Worm (Caenorhabditis elegans) whole organism, L3 larva: ENCODE data around the gene clec-76.
A peak's percentile ranks its signal among the peaks of the same experiment; 100 is the strongest.
"Not testable (repeated sequence)": the region's sequence is repeated elsewhere in the genome, so short reads cannot be mapped to it uniquely, and the experiment has no call there.

Experiments used
- R02D3.7 ChIP-seq: fragments of 150-350 bp; optimal IDR thresholded peaks from 2 replicates; lab custom pipeline; 2014; ENCODE audit warnings: missing biosample characterization, missing genetic modification characterization
- ZK546.5 ChIP-seq: sonication (generic microtip); optimal IDR thresholded peaks from 2 replicates; lab custom pipeline; 2017; ENCODE audit warnings: missing biosample characterization, missing genetic modification characterization
- ceh-16 ChIP-seq: sonication (generic microtip); optimal IDR thresholded peaks from 2 replicates; lab custom pipeline; 2017; ENCODE audit warnings: missing biosample characterization, missing genetic modification characterization
- ceh-28 ChIP-seq: fragments of 150-350 bp; optimal IDR thresholded peaks from 2 replicates; lab custom pipeline; 2014; ENCODE audit warnings: missing biosample characterization, missing genetic modification reagents, missing genetic modification characterization
- ceh-82 ChIP-seq: fragments of 150-350 bp; optimal IDR thresholded peaks from 2 replicates; lab custom pipeline; 2014; ENCODE audit warnings: missing biosample characterization, missing genetic modification characterization
- ceh-9 ChIP-seq: sonication (generic microtip); optimal IDR thresholded peaks from 2 replicates; lab custom pipeline; 2018; ENCODE audit warnings: missing biosample characterization, missing genetic modification characterization
- daf-12 ChIP-seq: fragments of 150-350 bp; optimal IDR thresholded peaks from 2 replicates; lab custom pipeline; 2014; ENCODE audit warnings: missing biosample characterization, missing genetic modification reagents, missing genetic modification characterization
- egl-5 ChIP-seq: fragments of 150-350 bp; optimal IDR thresholded peaks from 2 replicates; lab custom pipeline; 2017; ENCODE audit warnings: missing biosample characterization, missing genetic modification reagents, missing genetic modification characterization, inconsistent platforms
- elt-2 ChIP-seq: sonication (generic microtip); optimal IDR thresholded peaks from 2 replicates; lab custom pipeline; 2016; ENCODE audit warnings: missing genetic modification reagents, mild to moderate bottlenecking, missing genetic modification characterization, missing compliant biosample characterization
- elt-3 ChIP-seq, 3 experiments: fragments of 150-350 bp in 1 of 3; sonication (generic microtip) in 2 of 3; optimal IDR thresholded peaks; 2 replicates in 2 of 3; 4 replicates in 1 of 3; lab custom pipeline; 2014 to 2017; ENCODE audit warnings: missing biosample characterization in 3 of 3, missing genetic modification characterization in 3 of 3
- eor-1 ChIP-seq, 2 experiments: fragments of 150-350 bp; optimal IDR thresholded peaks; 2 replicates each; lab custom pipeline; 2014 to 2018; ENCODE audit warnings: missing biosample characterization in 2 of 2, missing genetic modification characterization in 2 of 2
- fkh-10 ChIP-seq: sonication (generic microtip); optimal IDR thresholded peaks from 2 replicates; lab custom pipeline; 2017; ENCODE audit warnings: missing biosample characterization, missing genetic modification reagents, missing genetic modification characterization
- fos-1 ChIP-seq: fragments of 150-350 bp; optimal IDR thresholded peaks from 2 replicates; lab custom pipeline; 2014; ENCODE audit warnings: missing biosample characterization, missing genetic modification characterization
- hmg-11 ChIP-seq: sonication (generic microtip); optimal IDR thresholded peaks from 2 replicates; lab custom pipeline; 2016; ENCODE audit warnings: missing genetic modification characterization, missing compliant biosample characterization
- jun-1 ChIP-seq: fragments of 150-350 bp; optimal IDR thresholded peaks from 2 replicates; lab custom pipeline; 2014; ENCODE audit warnings: missing biosample characterization, missing genetic modification reagents, missing genetic modification characterization
- lsy-12 ChIP-seq: sonication (generic microtip); optimal IDR thresholded peaks from 2 replicates; lab custom pipeline; 2016; ENCODE audit warnings: mild to moderate bottlenecking, missing genetic modification characterization, missing compliant biosample characterization
- mml-1 ChIP-seq: fragments of 150-350 bp; sonication (generic microtip); optimal IDR thresholded peaks from 3 replicates; lab custom pipeline; 2014; ENCODE audit warnings: missing biosample characterization, missing genetic modification characterization
- nhr-11 ChIP-seq: fragments of 150-350 bp; optimal IDR thresholded peaks from 2 replicates; lab custom pipeline; 2014; ENCODE audit warnings: missing biosample characterization, missing genetic modification characterization
- nhr-12 ChIP-seq: fragments of 150-350 bp; optimal IDR thresholded peaks from 2 replicates; lab custom pipeline; 2014; ENCODE audit warnings: missing biosample characterization, missing genetic modification characterization
- nhr-23 ChIP-seq: fragments of 150-350 bp; optimal IDR thresholded peaks from 2 replicates; lab custom pipeline; 2014; ENCODE audit warnings: missing biosample characterization, missing genetic modification reagents, missing genetic modification characterization
- nhr-25 ChIP-seq: sonication (generic microtip); optimal IDR thresholded peaks from 2 replicates; lab custom pipeline; 2017; ENCODE audit warnings: missing biosample characterization, missing genetic modification characterization
- nhr-43 ChIP-seq: sonication (generic microtip); optimal IDR thresholded peaks from 2 replicates; lab custom pipeline; 2016; ENCODE audit warnings: mild to moderate bottlenecking, missing genetic modification characterization, missing compliant biosample characterization; ENCODE audit not compliant: poor library complexity, severe bottlenecking
- pha-4 ChIP-seq: fragments of 150-350 bp; optimal IDR thresholded peaks from 2 replicates; lab custom pipeline; 2014; ENCODE audit warnings: missing biosample characterization, missing genetic modification reagents, missing genetic modification characterization
- pqm-1 ChIP-seq: fragments of 150-350 bp; optimal IDR thresholded peaks from 2 replicates; lab custom pipeline; 2017; ENCODE audit warnings: missing biosample characterization, missing genetic modification characterization, inconsistent platforms
- skn-1 ChIP-seq: fragments of 150-350 bp; optimal IDR thresholded peaks from 2 replicates; lab custom pipeline; 2014; ENCODE audit warnings: missing biosample characterization, missing genetic modification characterization
- tbx-2 ChIP-seq: sonication (generic microtip); optimal IDR thresholded peaks from 2 replicates; lab custom pipeline; 2016; ENCODE audit warnings: mild to moderate bottlenecking, missing genetic modification characterization, missing compliant biosample characterization
- zag-1 ChIP-seq: fragments of 150-350 bp; optimal IDR thresholded peaks from 2 replicates; lab custom pipeline; 2014; ENCODE audit warnings: missing biosample characterization, missing genetic modification characterization
- ztf-11 ChIP-seq: fragments of 150-350 bp; optimal IDR thresholded peaks from 2 replicates; lab custom pipeline; 2014; ENCODE audit warnings: missing biosample characterization, missing genetic modification characterization
- ztf-4 ChIP-seq: fragments of 150-350 bp; optimal IDR thresholded peaks from 2 replicates; lab custom pipeline; 2014; ENCODE audit warnings: missing biosample characterization, missing genetic modification characterization

clec-76 gene

DNA sequence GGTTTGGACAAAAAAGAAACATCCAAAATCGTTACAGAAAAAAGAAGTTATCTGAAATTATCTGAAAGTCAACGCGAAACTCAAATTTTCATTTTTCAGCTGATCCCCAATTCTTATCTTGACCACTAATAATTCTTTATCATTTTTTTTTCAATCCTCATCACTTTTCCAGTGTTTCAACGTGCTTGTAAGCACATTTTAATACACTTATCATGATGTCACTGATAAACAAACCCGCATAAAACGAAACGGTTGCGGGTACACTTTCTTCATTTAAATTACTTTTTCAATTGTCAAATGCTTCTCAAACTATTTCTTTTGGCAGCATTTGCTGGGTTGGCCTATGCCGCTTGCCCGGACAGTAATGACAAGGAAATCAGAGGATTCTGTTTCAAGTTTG, 43.1 kb upstream of the clec-76 start, which contains the start of gene clec-67:
Gene clec-67 (plus strand): TSS at position 268 of the 400 bp plus-strand sequence.
- TF ChIP-seq jun-1: peak; percentile 2
- TF ChIP-seq mml-1: no peak
- peak; percentile 45 for TF ChIP-seq pqm-1 (tag; lab: Kevin White, UChicago)
- TF ChIP-seq elt-2 (tag; lab: Kevin White, UChicago): peak; percentile 84

DNA sequence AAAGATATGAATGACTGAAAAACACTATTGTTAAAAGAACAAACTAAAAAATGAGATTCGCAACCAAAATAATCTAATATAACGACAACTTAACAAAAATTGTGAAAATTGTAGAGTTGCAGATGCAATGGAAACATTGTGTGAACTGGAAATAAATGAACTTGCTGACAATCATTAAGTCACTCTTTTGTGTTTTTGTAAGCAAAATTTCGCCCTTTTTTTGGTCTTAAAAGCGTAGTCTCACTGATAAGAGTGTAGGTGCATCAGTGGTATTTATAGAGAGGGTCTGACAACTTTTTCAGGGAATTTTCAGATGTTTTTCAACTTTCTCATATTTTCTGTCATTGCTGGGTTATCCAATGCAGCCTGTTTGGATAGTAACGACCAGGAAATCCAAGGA, 38.9 kb upstream of the clec-76 start, which contains the start of gene clec-68:
Gene clec-68 (plus strand): TSS at position 301 of the 400 bp plus-strand sequence.
- TF ChIP-seq elt-3 (tag; optimal IDR thresholded peaks at IDR 0.05; lab: Kevin White, UChicago): no peak
- no peak for TF ChIP-seq ceh-16 (tag; lab: Kevin White, UChicago)
- no peak for TF ChIP-seq nhr-11 (tag; lab: Kevin White, UChicago)
- no peak for TF ChIP-seq fkh-10
- no peak for TF ChIP-seq ceh-28
- TF ChIP-seq ceh-9 (tag; lab: Kevin White, UChicago): no peak
- no peak for TF ChIP-seq mml-1
- no peak for TF ChIP-seq ztf-11
- no peak for TF ChIP-seq eor-1 (tag; optimal IDR thresholded peaks at IDR 0.05; lab: Kevin White, UChicago)
- no peak for TF ChIP-seq lsy-12 (tag; lab: Kevin White, UChicago)
- TF ChIP-seq hmg-11 (tag; lab: Kevin White, UChicago): no peak
- no peak for TF ChIP-seq fos-1 (tag; lab: Kevin White, UChicago)
- TF ChIP-seq zag-1 (tag; lab: Kevin White, UChicago): no peak
- TF ChIP-seq nhr-43 (tag; lab: Kevin White, UChicago): no peak
- no peak for TF ChIP-seq pha-4
- no peak for TF ChIP-seq ZK546.5 (tag; lab: Kevin White, UChicago)

DNA sequence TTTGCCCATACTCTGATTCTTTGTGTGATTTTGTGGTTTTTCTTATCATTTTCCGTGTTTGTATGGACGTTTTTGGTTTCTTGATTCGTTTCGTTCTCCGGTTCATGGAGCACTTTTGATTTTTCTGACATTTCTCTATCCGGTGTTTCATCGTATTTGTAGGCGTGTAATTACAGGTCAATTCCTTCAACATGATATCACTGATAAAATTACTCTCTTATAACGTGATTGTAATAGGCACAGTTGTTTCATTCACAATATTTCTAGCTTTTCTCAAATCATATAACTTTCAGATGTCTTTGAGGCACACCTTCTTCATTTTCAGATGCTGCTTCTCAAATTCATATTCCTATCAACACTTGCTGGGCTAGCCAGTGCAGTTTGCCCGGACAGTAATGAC, 32.6 kb upstream of the clec-76 start, which contains the start of gene clec-70:
Gene clec-70 (plus strand): TSS at position 301 of the 400 bp plus-strand sequence.
- TF ChIP-seq daf-12, ztf-4, R02D3.7 (tag; lab: Kevin White, UChicago): not testable (repeated sequence)

DNA sequence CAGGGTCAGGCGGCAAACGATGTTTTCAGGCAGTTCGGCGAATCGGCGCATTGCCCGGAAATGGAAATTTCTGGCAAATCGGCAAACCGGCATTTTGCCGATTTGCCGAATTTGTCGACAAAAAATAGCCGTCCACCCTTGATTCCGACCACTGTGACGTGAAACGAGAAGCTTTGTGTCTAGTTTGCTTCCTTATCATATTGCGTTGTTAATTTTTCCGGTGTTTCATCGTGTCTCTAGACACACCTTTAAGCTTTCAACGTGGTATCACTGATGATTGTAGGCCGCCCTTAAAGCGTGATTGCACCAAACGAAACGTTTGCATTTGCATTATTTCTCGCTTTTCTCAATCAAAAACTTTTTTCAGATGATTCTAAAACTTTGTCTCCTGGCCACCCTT, 27.9 kb upstream of the clec-76 start, which contains the start of gene clec-71:
Gene clec-71 (plus strand): TSS at position 362 of the 400 bp plus-strand sequence.
- peak; percentile 6 for TF ChIP-seq elt-2 (tag; lab: Kevin White, UChicago)
- no peak for TF ChIP-seq jun-1

DNA sequence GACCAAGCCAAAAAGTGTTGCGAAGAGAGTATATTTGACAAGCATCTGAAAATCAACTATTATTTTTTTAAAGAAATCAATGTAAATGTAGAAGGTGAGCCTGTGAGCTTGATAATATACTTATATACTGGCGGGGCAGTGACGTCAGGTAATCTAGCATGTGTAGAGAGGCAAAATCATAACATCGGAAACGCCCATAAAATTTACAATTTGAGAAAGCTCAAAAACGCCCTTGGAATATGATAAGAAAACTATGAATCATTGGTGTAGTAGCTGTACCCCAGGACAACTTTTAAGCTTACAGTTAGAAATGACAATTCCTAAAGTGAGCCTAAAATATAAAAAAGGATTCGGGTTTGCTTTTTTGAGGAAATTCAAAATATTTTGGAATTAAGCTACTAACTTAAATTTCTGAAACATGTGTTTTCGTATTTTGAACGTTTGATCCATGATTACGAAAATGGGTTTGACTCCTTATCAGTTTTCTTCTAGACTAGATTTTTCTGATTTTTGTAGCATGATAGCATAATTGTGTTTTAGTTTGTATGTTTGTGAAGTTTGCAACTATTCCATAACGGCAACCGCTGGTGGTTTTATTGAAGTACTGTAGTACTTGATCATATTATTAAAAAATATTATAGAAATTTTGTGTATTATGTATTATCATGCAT, 23.3 kb upstream of the clec-76 start, which contains the start of gene clec-174:
Gene clec-174 (minus strand): TSS at position 51 of the 671 bp plus-strand sequence.
- TF ChIP-seq elt-2 (tag; lab: Kevin White, UChicago): peak; percentile 49
- TF ChIP-seq tbx-2: no peak
- peak; percentile 22 for TF ChIP-seq pqm-1 (tag; lab: Kevin White, UChicago)

DNA sequence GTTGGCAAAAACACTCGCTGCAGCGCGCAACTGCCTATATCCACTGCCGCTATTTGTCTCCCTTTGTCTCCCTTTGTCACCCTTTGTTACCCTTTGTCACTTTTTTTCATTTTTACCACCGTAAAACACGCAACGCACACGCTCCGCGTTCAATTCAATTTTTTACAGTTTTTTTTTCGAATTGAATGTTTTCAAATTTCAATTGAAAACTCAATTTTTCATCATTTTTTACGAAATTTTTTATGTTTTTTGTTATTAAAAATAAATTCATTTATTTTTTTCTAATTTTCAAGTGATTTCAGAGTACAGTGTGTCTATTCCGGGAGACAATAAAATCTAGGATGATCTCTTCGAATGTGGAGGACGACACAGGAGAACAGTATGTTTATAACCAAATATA, 22.0 kb upstream of the clec-76 start, which contains the start of gene Y46C8AL.11:
Gene Y46C8AL.11 (plus strand): TSS at position 301 of the 400 bp plus-strand sequence.
- TF ChIP-seq hmg-11 (tag; lab: Kevin White, UChicago) (no peak), egl-5 (no peak), nhr-25 (tag; lab: Kevin White, UChicago) (no peak), pha-4 (no peak), nhr-11 (tag; lab: Kevin White, UChicago) (no peak), eor-1 (tag; optimal IDR thresholded peaks at IDR 0.05; lab: Kevin White, UChicago) (no peak), ceh-16 (tag; lab: Kevin White, UChicago) (no peak), R02D3.7 (tag; lab: Kevin White, UChicago) (no peak), skn-1 (tag; lab: Kevin White, UChicago) (no peak), fos-1 (tag; lab: Kevin White, UChicago) (no peak), nhr-12 (no peak), nhr-23 (tag; lab: Kevin White, UChicago) (no peak), ceh-82 (tag; lab: Kevin White, UChicago) (no peak), daf-12 (tag; lab: Kevin White, UChicago) (no peak)
